Worm (Caenorhabditis elegans) whole organism, L1 larva: ENCODE measurements around the gene F32A11.1.

Source experiments
- alr-1 ChIP-seq: fragments of 200-800 bp; sonication (Bioruptor generic); optimal IDR thresholded peaks from 2 replicates; lab custom pipeline; 2018; ENCODE audit warnings: borderline replicate concordance, mild to moderate bottlenecking, missing genetic modification characterization, missing compliant biosample characterization
- ama-1 ChIP-seq: fragments of 150-350 bp; optimal IDR thresholded peaks from 2 replicates; lab custom pipeline; 2014
- blmp-1 ChIP-seq: fragments of 150-350 bp; optimal IDR thresholded peaks from 2 replicates; lab custom pipeline; 2014; ENCODE audit warnings: missing biosample characterization, missing genetic modification characterization
- ceh-63 ChIP-seq: fragments of 200-800 bp; sonication (Bioruptor generic); optimal IDR thresholded peaks from 2 replicates; lab custom pipeline; 2018; ENCODE audit warnings: mild to moderate bottlenecking, missing genetic modification characterization, missing compliant biosample characterization
- ceh-8 ChIP-seq: fragments of 200-800 bp; sonication (Bioruptor generic); optimal IDR thresholded peaks from 2 replicates; lab custom pipeline; 2018; ENCODE audit warnings: mild to moderate bottlenecking, missing genetic modification characterization, moderate library complexity, missing compliant biosample characterization
- ceh-82 ChIP-seq, 3 experiments: fragments of 150-350 bp in 1 of 3; sonication (generic microtip) in 2 of 3; optimal IDR thresholded peaks; 2 replicates each; lab custom pipeline; 2014 to 2017; ENCODE audit warnings: missing biosample characterization in 3 of 3, missing genetic modification characterization in 3 of 3
- ceh-90 ChIP-seq: sonication (generic microtip); optimal IDR thresholded peaks from 2 replicates; lab custom pipeline; 2016; ENCODE audit warnings: missing genetic modification characterization, missing compliant biosample characterization
- ces-1 ChIP-seq: fragments of 150-350 bp; optimal IDR thresholded peaks from 2 replicates; lab custom pipeline; 2014; ENCODE audit warnings: missing biosample characterization, missing genetic modification reagents, missing genetic modification characterization
- dpl-1 ChIP-seq, 3 experiments: fragments of 150-350 bp in 2 of 3; sonication (generic microtip) in 1 of 3; optimal IDR thresholded peaks; 2 replicates each; lab custom pipeline; 2014 to 2017; ENCODE audit warnings: missing biosample characterization in 3 of 3, missing genetic modification characterization in 3 of 3, missing genetic modification reagents in 3 of 3
- efl-1 ChIP-seq, 4 experiments: fragments of 150-350 bp; optimal IDR thresholded peaks in 3 of 4; peaks in 1 of 4; 1 replicate in 1 of 4; 2 replicates in 3 of 4; lab custom pipeline; 2014; ENCODE audit warnings: missing biosample characterization in 2 of 4, missing genetic modification characterization in 2 of 4, missing genetic modification reagents in 2 of 4
- efl-3 ChIP-seq: fragments of 200-800 bp; sonication (Bioruptor generic); optimal IDR thresholded peaks from 2 replicates; lab custom pipeline; 2018; ENCODE audit warnings: mild to moderate bottlenecking, missing genetic modification characterization, missing compliant biosample characterization
- elt-2 ChIP-seq: sonication (generic microtip); optimal IDR thresholded peaks from 2 replicates; lab custom pipeline; 2016; ENCODE audit warnings: missing genetic modification characterization, mild to moderate bottlenecking, inconsistent platforms, missing compliant biosample characterization, missing genetic modification reagents
- elt-3 ChIP-seq, 6 experiments: fragments of 150-350 bp in 1 of 6; sonication (generic microtip); optimal IDR thresholded peaks; 2 replicates each; lab custom pipeline; 2017 to 2018; ENCODE audit warnings: missing biosample characterization in 6 of 6, missing genetic modification characterization in 6 of 6, inconsistent platforms in 1 of 6
- ets-5 ChIP-seq: fragments of 200-800 bp; sonication (Bioruptor generic); IDR thresholded peaks from 2 replicates; pipeline ENCODE4 v1.3.6; 2022; ENCODE audit warnings: missing genetic modification characterization, missing compliant biosample characterization
- fkh-10 ChIP-seq: sonication (generic microtip); optimal IDR thresholded peaks from 2 replicates; lab custom pipeline; 2017; ENCODE audit warnings: missing biosample characterization, missing genetic modification reagents, missing genetic modification characterization
- fkh-8 ChIP-seq: sonication (generic microtip); optimal IDR thresholded peaks from 2 replicates; lab custom pipeline; 2016; ENCODE audit warnings: mild to moderate bottlenecking, missing genetic modification characterization, missing compliant biosample characterization
- hpl-2 ChIP-seq: fragments of 150-350 bp; optimal IDR thresholded peaks from 2 replicates; lab custom pipeline; 2014; ENCODE audit warnings: missing biosample characterization, missing genetic modification reagents, missing genetic modification characterization
- irx-1 ChIP-seq: sonication (generic microtip); optimal IDR thresholded peaks from 2 replicates; lab custom pipeline; 2016; ENCODE audit warnings: missing genetic modification characterization, missing compliant biosample characterization
- lin-14 ChIP-seq: fragments of 200-800 bp; sonication (Bioruptor generic); optimal IDR thresholded peaks from 2 replicates; lab custom pipeline; 2018; ENCODE audit warnings: mild to moderate bottlenecking, missing genetic modification characterization, moderate library complexity, missing compliant biosample characterization
- lin-15B ChIP-seq: fragments of 150-350 bp; sonication (generic microtip); optimal IDR thresholded peaks from 3 replicates; lab custom pipeline; 2014; ENCODE audit warnings: missing biosample characterization, missing genetic modification characterization
- lsy-2 ChIP-seq, 2 experiments: fragments of 150-350 bp; optimal IDR thresholded peaks; 2 replicates each; lab custom pipeline; 2014; ENCODE audit warnings: missing biosample characterization in 2 of 2, missing genetic modification characterization in 2 of 2
- mab-9 ChIP-seq: fragments of 200-800 bp; sonication (Bioruptor generic); IDR thresholded peaks from 2 replicates; pipeline ENCODE4 v1.3.6; 2022; ENCODE audit warnings: missing genetic modification reagents, missing genetic modification characterization, missing compliant biosample characterization
- mdl-1 ChIP-seq, 2 experiments: fragments of 150-350 bp; optimal IDR thresholded peaks; 2 replicates each; lab custom pipeline; 2014 to 2017; ENCODE audit warnings: missing biosample characterization in 2 of 2, missing genetic modification characterization in 2 of 2, inconsistent platforms in 1 of 2
- mef-2 ChIP-seq: fragments of 150-350 bp; optimal IDR thresholded peaks from 2 replicates; lab custom pipeline; 2014; ENCODE audit warnings: missing biosample characterization, missing genetic modification characterization
- mep-1 ChIP-seq: fragments of 150-350 bp; optimal IDR thresholded peaks from 2 replicates; lab custom pipeline; 2014; ENCODE audit warnings: missing biosample characterization, missing genetic modification characterization
- nhr-11 ChIP-seq: fragments of 150-350 bp; optimal IDR thresholded peaks from 2 replicates; lab custom pipeline; 2014; ENCODE audit warnings: missing biosample characterization, missing genetic modification characterization
- nhr-12 ChIP-seq: sonication (generic microtip); optimal IDR thresholded peaks from 2 replicates; lab custom pipeline; 2017; ENCODE audit warnings: missing biosample characterization, missing genetic modification characterization
- nhr-19 ChIP-seq: fragments of 200-800 bp; sonication (Bioruptor generic); conservative IDR thresholded peaks from 2 replicates; pipeline ENCODE4 v1.3.6; 2022; ENCODE audit warnings: missing genetic modification characterization, missing compliant biosample characterization
- nhr-20 ChIP-seq: sonication (generic microtip); optimal IDR thresholded peaks from 2 replicates; lab custom pipeline; 2016; ENCODE audit warnings: mild to moderate bottlenecking, missing genetic modification characterization, missing compliant biosample characterization
- nhr-237 ChIP-seq: fragments of 150-350 bp; optimal IDR thresholded peaks from 2 replicates; lab custom pipeline; 2014; ENCODE audit warnings: missing biosample characterization, missing genetic modification characterization
- nhr-28 ChIP-seq: fragments of 150-350 bp; optimal IDR thresholded peaks from 2 replicates; lab custom pipeline; 2014; ENCODE audit warnings: missing biosample characterization, missing genetic modification characterization
- nhr-47 ChIP-seq: sonication (generic microtip); optimal IDR thresholded peaks from 2 replicates; lab custom pipeline; 2016; ENCODE audit warnings: mild to moderate bottlenecking, missing genetic modification characterization, moderate library complexity, missing compliant biosample characterization
- nhr-71 ChIP-seq: sonication (generic microtip); optimal IDR thresholded peaks from 2 replicates; lab custom pipeline; 2016; ENCODE audit warnings: mild to moderate bottlenecking, missing genetic modification characterization, moderate library complexity, missing compliant biosample characterization
- nhr-84 ChIP-seq: sonication (generic microtip); optimal IDR thresholded peaks from 2 replicates; lab custom pipeline; 2017; ENCODE audit warnings: missing biosample characterization, missing genetic modification characterization
- nhr-90 ChIP-seq: sonication (generic microtip); optimal IDR thresholded peaks from 2 replicates; lab custom pipeline; 2016; ENCODE audit warnings: mild to moderate bottlenecking, missing genetic modification characterization, missing compliant biosample characterization; ENCODE audit not compliant: poor library complexity
- pag-3 ChIP-seq: sonication (generic microtip); optimal IDR thresholded peaks from 2 replicates; lab custom pipeline; 2017; ENCODE audit warnings: missing genetic modification characterization, mild to moderate bottlenecking, missing compliant biosample characterization, antibody characterized with exemption, borderline replicate concordance; ENCODE audit not compliant: insufficient read depth
- pax-3 ChIP-seq: fragments of 200-800 bp; sonication (Bioruptor generic); optimal IDR thresholded peaks from 2 replicates; lab custom pipeline; 2018; ENCODE audit warnings: mild to moderate bottlenecking, missing genetic modification characterization, moderate library complexity, missing compliant biosample characterization
- snpc-4 ChIP-seq: fragments of 150-350 bp; optimal IDR thresholded peaks from 2 replicates; lab custom pipeline; 2014; ENCODE audit warnings: missing biosample characterization, missing genetic modification characterization
- snu-23 ChIP-seq: sonication (generic microtip); optimal IDR thresholded peaks from 2 replicates; lab custom pipeline; 2016; ENCODE audit warnings: missing genetic modification characterization, missing compliant biosample characterization
- sox-4 ChIP-seq: sonication (generic microtip); optimal IDR thresholded peaks from 2 replicates; lab custom pipeline; 2016; ENCODE audit warnings: missing genetic modification characterization, missing compliant biosample characterization
- sup-37 ChIP-seq: fragments of 200-800 bp; sonication (Bioruptor generic); optimal IDR thresholded peaks from 2 replicates; lab custom pipeline; 2018; ENCODE audit warnings: mild to moderate bottlenecking, missing genetic modification characterization, missing compliant biosample characterization
- swsn-7 ChIP-seq: sonication (generic microtip); optimal IDR thresholded peaks from 2 replicates; lab custom pipeline; 2016; ENCODE audit warnings: missing genetic modification characterization, missing compliant biosample characterization
- tbx-2 ChIP-seq: sonication (generic microtip); optimal IDR thresholded peaks from 2 replicates; lab custom pipeline; 2016; ENCODE audit warnings: missing genetic modification characterization, missing compliant biosample characterization
- unc-130 ChIP-seq: fragments of 150-350 bp; optimal IDR thresholded peaks from 2 replicates; lab custom pipeline; 2017; ENCODE audit warnings: missing biosample characterization, missing genetic modification characterization, inconsistent platforms
- unc-30 ChIP-seq: sonication (generic microtip); optimal IDR thresholded peaks from 2 replicates; lab custom pipeline; 2017; ENCODE audit warnings: missing biosample characterization, missing genetic modification characterization
- unc-62 ChIP-seq: fragments of 150-350 bp; optimal IDR thresholded peaks from 2 replicates; lab custom pipeline; 2014; ENCODE audit warnings: missing biosample characterization, missing genetic modification reagents, missing genetic modification characterization
- unc-86 ChIP-seq: sonication (generic microtip); optimal IDR thresholded peaks from 2 replicates; lab custom pipeline; 2016; ENCODE audit warnings: missing genetic modification characterization, missing compliant biosample characterization
- unc-98 ChIP-seq: fragments of 200-800 bp; sonication (Bioruptor generic); IDR thresholded peaks from 2 replicates; pipeline ENCODE4 v1.3.6; 2022; ENCODE audit warnings: missing genetic modification characterization, missing compliant biosample characterization
- xbp-1 ChIP-seq: sonication (generic microtip); optimal IDR thresholded peaks from 2 replicates; lab custom pipeline; 2016; ENCODE audit warnings: missing genetic modification characterization, missing compliant biosample characterization
- zag-1 ChIP-seq: fragments of 150-350 bp; optimal IDR thresholded peaks from 2 replicates; lab custom pipeline; 2014; ENCODE audit warnings: missing biosample characterization, missing genetic modification characterization
- ztf-4 ChIP-seq: fragments of 150-350 bp; optimal IDR thresholded peaks from 2 replicates; lab custom pipeline; 2014; ENCODE audit warnings: missing biosample characterization, missing genetic modification characterization

F32A11.1 gene

ce11 chrII:13187188-13187587, 30.1 kb downstream of the F32A11.1 start, which contains the start of gene mecr-1 (continued):
- no peak for TF ChIP-seq unc-62
- TF ChIP-seq irx-1 (tag; lab: Kevin White, UChicago), result peak; percentile 18
- no peak for TF ChIP-seq mab-9 (GFP tag; lab: Robert Waterston, UW)
- no peak for TF ChIP-seq hpl-2 (GFP tag; lab: Kevin White, UChicago)
- peak; percentile 61 to 69 for TF ChIP-seq efl-1 (optimal IDR thresholded peaks at IDR 0.05; lab: Kevin White, UChicago)
- peak; percentile 67 to 96 for TF ChIP-seq efl-1 (GFP tag; optimal IDR thresholded peaks at IDR 0.05 in 1 of 2; lab: Kevin White, UChicago)
- TF ChIP-seq ceh-63, result no peak
- no peak for TF ChIP-seq xbp-1 (tag; lab: Kevin White, UChicago)
- TF ChIP-seq snu-23, result peak; percentile 63
- no peak for TF ChIP-seq elt-2
- TF ChIP-seq nhr-71 (tag; lab: Kevin White, UChicago), result peak; percentile 64
- no peak for TF ChIP-seq nhr-84 (tag; lab: Kevin White, UChicago)
- no peak for TF ChIP-seq mef-2
- no peak for TF ChIP-seq pag-3 (tag; lab: Kevin White, UChicago)
- TF ChIP-seq snpc-4 (tag; lab: Kevin White, UChicago), result no peak
- no peak for TF ChIP-seq ets-5 (GFP tag; lab: Robert Waterston, UW)
- no peak for TF ChIP-seq unc-86
- TF ChIP-seq ztf-4 (tag; lab: Kevin White, UChicago), result no peak
- TF ChIP-seq pax-3 (tag; lab: Kevin White, UChicago), result no peak
- peak; percentile 1 for TF ChIP-seq lin-15B (tag; lab: Kevin White, UChicago)
- no peak for TF ChIP-seq ceh-90 (tag; lab: Kevin White, UChicago)
- peak; percentile 5 for TF ChIP-seq nhr-90 (tag; lab: Kevin White, UChicago)
- no peak for TF ChIP-seq sox-4 (tag; lab: Kevin White, UChicago)
- TF ChIP-seq fkh-8 (tag; lab: Kevin White, UChicago), result peak; percentile 15
- no peak for TF ChIP-seq ceh-8
- TF ChIP-seq mep-1 (tag; lab: Kevin White, UChicago), result no peak
- TF ChIP-seq alr-1, result no peak
- TF ChIP-seq unc-98 (GFP tag; lab: Robert Waterston, UW), result no peak
- TF ChIP-seq ama-1, result no peak
- no peak for TF ChIP-seq blmp-1
- TF ChIP-seq ceh-82 (tag; optimal IDR thresholded peaks at IDR 0.05; lab: Kevin White, UChicago), result peak in 2 of 3 experiments; percentile 23 to 36
- TF ChIP-seq unc-130 (tag; lab: Kevin White, UChicago), result no peak
- peak; percentile 51 for TF ChIP-seq tbx-2 (tag; lab: Kevin White, UChicago)
- no peak for TF ChIP-seq unc-30
- TF ChIP-seq efl-3 (GFP tag; lab: Kevin White, UChicago), result no peak
- no peak for TF ChIP-seq nhr-19 (GFP tag; lab: Robert Waterston, UW)
- TF ChIP-seq nhr-11 (tag; lab: Kevin White, UChicago), result no peak
- TF ChIP-seq sup-37 (GFP tag; lab: Kevin White, UChicago), result no peak
- TF ChIP-seq nhr-12 (tag; lab: Kevin White, UChicago), result no peak
- no peak for TF ChIP-seq nhr-28 (tag; lab: Kevin White, UChicago)

- TF ChIP-seq mef-2, result no peak
- TF ChIP-seq dpl-1 (GFP tag; optimal IDR thresholded peaks at IDR 0.05; lab: Kevin White, UChicago), result peak in 1 of 3 experiments; percentile 3
- TF ChIP-seq efl-1 (optimal IDR thresholded peaks at IDR 0.05; lab: Kevin White, UChicago), result no peak
- TF ChIP-seq efl-1 (GFP tag; optimal IDR thresholded peaks at IDR 0.05 in 1 of 2; lab: Kevin White, UChicago), result peak; percentile 48 to 94
Observed at ce11 chrII:13188084-13188483, 31.0 kb downstream of the F32A11.1 start.

ce11 chrII:13189363-13189762, 32.2 kb downstream of the F32A11.1 start:
- TF ChIP-seq nhr-237 (tag; lab: Kevin White, UChicago), result no peak
- TF ChIP-seq mdl-1 (tag; optimal IDR thresholded peaks at IDR 0.05; lab: Kevin White, UChicago), result peak in 1 of 2 experiments; percentile 64
- TF ChIP-seq ceh-90 (tag; lab: Kevin White, UChicago), result no peak
- TF ChIP-seq pag-3 (tag; lab: Kevin White, UChicago), result peak; percentile 65
- peak; percentile 46 for TF ChIP-seq nhr-20 (tag; lab: Kevin White, UChicago)
- no peak for TF ChIP-seq fkh-10 (GFP tag; lab: Kevin White, UChicago)
- TF ChIP-seq tbx-2 (tag; lab: Kevin White, UChicago), result peak; percentile 25
- TF ChIP-seq lsy-2 (tag; optimal IDR thresholded peaks at IDR 0.05; lab: Kevin White, UChicago), result peak in 1 of 2 experiments; percentile 28
- TF ChIP-seq unc-86, result no peak
- peak; percentile 92 for TF ChIP-seq lin-14 (GFP tag; lab: Kevin White, UChicago)
- TF ChIP-seq swsn-7 (tag; lab: Kevin White, UChicago), result peak; percentile 23
- peak; percentile 5 for TF ChIP-seq nhr-47 (tag; lab: Kevin White, UChicago)
- TF ChIP-seq elt-3 (tag; optimal IDR thresholded peaks at IDR 0.05; lab: Kevin White, UChicago), result peak in 1 of 6 experiments; percentile 27
- TF ChIP-seq zag-1 (tag; lab: Kevin White, UChicago), result no peak
- no peak for TF ChIP-seq ces-1 (GFP tag; lab: Kevin White, UChicago)
- TF ChIP-seq nhr-90 (tag; lab: Kevin White, UChicago), result peak; percentile 37
